Fruit fly (Drosophila melanogaster) whole organism, wandering third instar larva: ENCODE data around the gene ninaA.

Experiments used
- GATAd ChIP-seq: sonication (Bioruptor generic); optimal IDR thresholded peaks from 2 replicates; lab custom pipeline; 2016; ENCODE audit warnings: missing biosample characterization, missing genetic modification characterization
- Hr78 ChIP-seq: fragments of >200 bp; optimal IDR thresholded peaks from 2 replicates; lab custom pipeline; 2017; ENCODE audit warnings: missing biosample characterization, missing genetic modification characterization
- OdsH ChIP-seq: fragments of 200-800 bp; sonication (Bioruptor generic); optimal IDR thresholded peaks from 2 replicates; lab custom pipeline; 2016; ENCODE audit warnings: missing biosample characterization, mild to moderate bottlenecking, missing genetic modification characterization
- pan ChIP-seq: fragments of >200 bp; optimal IDR thresholded peaks from 2 replicates; lab custom pipeline; 2017

- TF ChIP-seq OdsH (GFP tag; lab: Kevin White, UChicago) = no peak
- TF ChIP-seq Hr78 (GFP tag; lab: Kevin White, UChicago) = no peak
- TF ChIP-seq GATAd (GFP tag; lab: Kevin White, UChicago) = no peak
- TF ChIP-seq pan (lab: Kevin White, UChicago) = no peak
Observed at dm6 chr2L:895448-895847, 18.3 kb downstream of the ninaA start.
